Fruit fly (Drosophila melanogaster) whole organism: ENCODE data around the gene CG14402.

Source experiments
- CG8478 ChIP-seq: fragments of >200 bp; optimal IDR thresholded peaks from 2 replicates; lab custom pipeline; 2018; ENCODE audit warnings: inconsistent platforms
- Dll ChIP-seq: fragments of >200 bp; optimal IDR thresholded peaks from 2 replicates; lab custom pipeline; 2017
- EcR ChIP-seq, 2 experiments: fragments of >200 bp; optimal IDR thresholded peaks; 2 replicates each; lab custom pipeline; 2017; ENCODE audit warnings: missing biosample characterization in 2 of 2, missing genetic modification characterization in 2 of 2, missing genetic modification reagents in 2 of 2
- pan ChIP-seq: fragments of >200 bp; optimal IDR thresholded peaks from 2 replicates; lab custom pipeline; 2017
- psq ChIP-seq: fragments of >200 bp; optimal IDR thresholded peaks from 2 replicates; lab custom pipeline; 2017
- usp ChIP-seq: fragments of >200 bp; optimal IDR thresholded peaks from 2 replicates; lab custom pipeline; 2017; ENCODE audit warnings: missing biosample characterization, missing genetic modification characterization, mixed read lengths

DNA sequence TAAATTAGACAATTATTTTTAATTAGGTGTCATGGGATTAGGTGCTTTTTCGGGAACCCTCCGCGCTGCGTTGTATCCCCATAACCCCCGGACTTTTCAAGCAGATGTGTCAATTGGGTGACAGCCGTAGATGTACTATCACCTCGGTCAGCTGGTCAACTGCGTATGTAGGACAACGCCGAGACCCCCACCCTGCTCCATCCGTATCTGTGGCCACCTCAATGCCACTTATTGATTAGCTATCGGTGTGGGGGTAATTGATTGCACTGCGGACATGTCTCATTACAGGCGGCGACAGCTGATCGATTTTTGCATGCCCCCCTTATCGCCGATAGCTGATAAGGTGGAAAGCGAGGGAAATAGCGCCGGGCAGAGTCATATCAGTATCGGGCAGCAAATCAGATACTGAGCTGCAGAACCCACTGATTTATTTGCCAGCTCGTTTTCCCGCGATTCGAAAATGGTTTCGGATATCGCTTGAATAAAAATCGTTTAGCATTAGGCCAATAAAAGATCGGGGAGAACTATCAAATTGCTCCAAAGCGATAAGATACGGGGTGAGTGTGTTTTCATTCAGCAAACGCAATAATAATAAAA is 34.6 kb downstream of the CG14402 start:
- TF ChIP-seq Dll (no peak), psq (lab: Kevin White, UChicago) (no peak), EcR (GFP tag; optimal IDR thresholded peaks at IDR 0.05; lab: Kevin White, UChicago) (no peak), CG8478 (lab: Kevin White, UChicago) (no peak), pan (no peak), usp (GFP tag; lab: Kevin White, UChicago) (no peak)
